Worm (Caenorhabditis elegans) whole organism, L3 larva: ENCODE data around the gene klp-12.
"Not testable (repeated sequence)": the region's sequence is repeated elsewhere in the genome, so short reads cannot be mapped to it uniquely, and the experiment has no call there.

ENCODE experiments used
- R02D3.7 ChIP-seq: fragments of 150-350 bp; optimal IDR thresholded peaks from 2 replicates; lab custom pipeline; 2014; ENCODE audit warnings: missing biosample characterization, missing genetic modification characterization
- aly-2 ChIP-seq: fragments of 150-350 bp; optimal IDR thresholded peaks from 2 replicates; lab custom pipeline; 2014; ENCODE audit warnings: missing biosample characterization, missing genetic modification characterization
- ceh-16 ChIP-seq: sonication (generic microtip); optimal IDR thresholded peaks from 2 replicates; lab custom pipeline; 2017; ENCODE audit warnings: missing biosample characterization, missing genetic modification characterization
- ceh-28 ChIP-seq: fragments of 150-350 bp; optimal IDR thresholded peaks from 2 replicates; lab custom pipeline; 2014; ENCODE audit warnings: missing biosample characterization, missing genetic modification reagents, missing genetic modification characterization
- ceh-82 ChIP-seq: fragments of 150-350 bp; optimal IDR thresholded peaks from 2 replicates; lab custom pipeline; 2014; ENCODE audit warnings: missing biosample characterization, missing genetic modification characterization
- daf-12 ChIP-seq: fragments of 150-350 bp; optimal IDR thresholded peaks from 2 replicates; lab custom pipeline; 2014; ENCODE audit warnings: missing biosample characterization, missing genetic modification reagents, missing genetic modification characterization
- egl-27 ChIP-seq: sonication (generic microtip); optimal IDR thresholded peaks from 4 replicates; lab custom pipeline; 2017; ENCODE audit warnings: missing biosample characterization, missing genetic modification reagents, missing genetic modification characterization
- egl-5 ChIP-seq: fragments of 150-350 bp; optimal IDR thresholded peaks from 2 replicates; lab custom pipeline; 2017; ENCODE audit warnings: missing biosample characterization, missing genetic modification reagents, missing genetic modification characterization, inconsistent platforms
- elt-2 ChIP-seq: sonication (generic microtip); optimal IDR thresholded peaks from 2 replicates; lab custom pipeline; 2016; ENCODE audit warnings: missing genetic modification reagents, mild to moderate bottlenecking, missing genetic modification characterization, missing compliant biosample characterization
- elt-3 ChIP-seq, 3 experiments: fragments of 150-350 bp in 1 of 3; sonication (generic microtip) in 2 of 3; optimal IDR thresholded peaks; 2 replicates in 2 of 3; 4 replicates in 1 of 3; lab custom pipeline; 2014 to 2017; ENCODE audit warnings: missing biosample characterization in 3 of 3, missing genetic modification characterization in 3 of 3
- eor-1 ChIP-seq, 2 experiments: fragments of 150-350 bp; optimal IDR thresholded peaks; 2 replicates each; lab custom pipeline; 2014 to 2018; ENCODE audit warnings: missing biosample characterization in 2 of 2, missing genetic modification characterization in 2 of 2
- fkh-2 ChIP-seq: fragments of 150-350 bp; optimal IDR thresholded peaks from 2 replicates; lab custom pipeline; 2014; ENCODE audit warnings: missing biosample characterization, missing genetic modification reagents, missing genetic modification characterization
- hmg-11 ChIP-seq: sonication (generic microtip); optimal IDR thresholded peaks from 2 replicates; lab custom pipeline; 2016; ENCODE audit warnings: missing genetic modification characterization, missing compliant biosample characterization
- jun-1 ChIP-seq: fragments of 150-350 bp; optimal IDR thresholded peaks from 2 replicates; lab custom pipeline; 2014; ENCODE audit warnings: missing biosample characterization, missing genetic modification reagents, missing genetic modification characterization
- lin-15B ChIP-seq: fragments of 150-350 bp; optimal IDR thresholded peaks from 2 replicates; lab custom pipeline; 2014; ENCODE audit warnings: missing biosample characterization, missing genetic modification characterization
- lin-39 ChIP-seq: fragments of 150-350 bp; optimal IDR thresholded peaks from 2 replicates; lab custom pipeline; 2018; ENCODE audit warnings: missing biosample characterization, missing genetic modification reagents, missing genetic modification characterization
- lsy-12 ChIP-seq: sonication (generic microtip); optimal IDR thresholded peaks from 2 replicates; lab custom pipeline; 2016; ENCODE audit warnings: mild to moderate bottlenecking, missing genetic modification characterization, missing compliant biosample characterization
- mdl-1 ChIP-seq: fragments of 150-350 bp; optimal IDR thresholded peaks from 2 replicates; lab custom pipeline; 2014; ENCODE audit warnings: missing biosample characterization, missing genetic modification characterization
- nhr-11 ChIP-seq: fragments of 150-350 bp; optimal IDR thresholded peaks from 2 replicates; lab custom pipeline; 2014; ENCODE audit warnings: missing biosample characterization, missing genetic modification characterization
- nhr-12 ChIP-seq: fragments of 150-350 bp; optimal IDR thresholded peaks from 2 replicates; lab custom pipeline; 2014; ENCODE audit warnings: missing biosample characterization, missing genetic modification characterization
- nhr-23 ChIP-seq: fragments of 150-350 bp; optimal IDR thresholded peaks from 2 replicates; lab custom pipeline; 2014; ENCODE audit warnings: missing biosample characterization, missing genetic modification reagents, missing genetic modification characterization
- nhr-237 ChIP-seq: fragments of 150-350 bp; optimal IDR thresholded peaks from 2 replicates; lab custom pipeline; 2014; ENCODE audit warnings: missing biosample characterization, missing genetic modification characterization
- nhr-25 ChIP-seq: sonication (generic microtip); optimal IDR thresholded peaks from 2 replicates; lab custom pipeline; 2017; ENCODE audit warnings: missing biosample characterization, missing genetic modification characterization
- nhr-43 ChIP-seq: sonication (generic microtip); optimal IDR thresholded peaks from 2 replicates; lab custom pipeline; 2016; ENCODE audit warnings: mild to moderate bottlenecking, missing genetic modification characterization, missing compliant biosample characterization; ENCODE audit not compliant: poor library complexity, severe bottlenecking
- nhr-67 ChIP-seq: fragments of 150-350 bp; optimal IDR thresholded peaks from 2 replicates; lab custom pipeline; 2014; ENCODE audit warnings: missing biosample characterization, missing genetic modification characterization
- nhr-77 ChIP-seq: fragments of 150-350 bp; optimal IDR thresholded peaks from 2 replicates; lab custom pipeline; 2014; ENCODE audit warnings: missing biosample characterization, missing genetic modification characterization
- pha-4 ChIP-seq: fragments of 150-350 bp; optimal IDR thresholded peaks from 2 replicates; lab custom pipeline; 2014; ENCODE audit warnings: missing biosample characterization, missing genetic modification reagents, missing genetic modification characterization
- pqm-1 ChIP-seq: fragments of 150-350 bp; optimal IDR thresholded peaks from 2 replicates; lab custom pipeline; 2017; ENCODE audit warnings: missing biosample characterization, missing genetic modification characterization, inconsistent platforms
- sea-2 ChIP-seq: fragments of 150-350 bp; sonication (generic microtip); optimal IDR thresholded peaks from 4 replicates; lab custom pipeline; 2014; ENCODE audit warnings: missing biosample characterization, missing genetic modification reagents, missing genetic modification characterization
- snpc-4 ChIP-seq: fragments of 150-350 bp; optimal IDR thresholded peaks from 2 replicates; lab custom pipeline; 2014; ENCODE audit warnings: missing biosample characterization, missing genetic modification characterization
- tbx-2 ChIP-seq: sonication (generic microtip); optimal IDR thresholded peaks from 2 replicates; lab custom pipeline; 2016; ENCODE audit warnings: mild to moderate bottlenecking, missing genetic modification characterization, missing compliant biosample characterization
- unc-39 ChIP-seq: sonication (generic microtip); optimal IDR thresholded peaks from 4 replicates; lab custom pipeline; 2017; ENCODE audit warnings: missing biosample characterization, missing genetic modification characterization
- zag-1 ChIP-seq: fragments of 150-350 bp; optimal IDR thresholded peaks from 2 replicates; lab custom pipeline; 2014; ENCODE audit warnings: missing biosample characterization, missing genetic modification characterization

Gene klp-12

ce11 chrIV:11324741-11325140, 34.9 kb downstream of the klp-12 start, which contains the start of gene his-48:
TSS of gene his-48 (plus strand) at chrIV:11324745.
- not testable (repeated sequence) for TF ChIP-seq egl-27, elt-2, ceh-82 (tag; lab: Kevin White, UChicago)

ce11 chrIV:11323666-11324065, 36.0 kb downstream of the klp-12 start:
- TF ChIP-seq jun-1 (tag; lab: Kevin White, UChicago) (no peak), lsy-12 (tag; lab: Kevin White, UChicago) (no peak), ceh-28 (tag; lab: Kevin White, UChicago) (no peak), fkh-2 (tag; lab: Kevin White, UChicago) (no peak), nhr-43 (tag; lab: Kevin White, UChicago) (no peak), hmg-11 (tag; lab: Kevin White, UChicago) (no peak)
- TF ChIP-seq, all 47 proteins: peak for 0

- TF ChIP-seq unc-39 (tag; lab: Kevin White, UChicago) (no peak), pha-4 (tag; lab: Kevin White, UChicago) (no peak), nhr-11 (tag; lab: Kevin White, UChicago) (no peak), lin-39 (tag; lab: Kevin White, UChicago) (no peak), aly-2 (no peak), egl-27 (tag; lab: Kevin White, UChicago) (no peak)
These were observed 39.2 kb downstream of the klp-12 start, which contains the start of gene edg-1 for ce11 chrIV:11320500-11320899. TSS of gene edg-1 (plus strand) at chrIV:11320800.

ce11 chrIV:11319884-11320362, 39.7 kb downstream of the klp-12 start, which contains the start of gene B0035.18:
TSS of gene B0035.18 (plus strand) at chrIV:11320312.
- TF ChIP-seq nhr-23 (tag; lab: Kevin White, UChicago), result no peak
- no peak for TF ChIP-seq lin-39 (tag; lab: Kevin White, UChicago)
- TF ChIP-seq ceh-16 (tag; lab: Kevin White, UChicago), result no peak
- no peak for TF ChIP-seq nhr-12
- TF ChIP-seq nhr-67 (tag; lab: Kevin White, UChicago), result no peak
- no peak for TF ChIP-seq R02D3.7
- TF ChIP-seq jun-1 (tag; lab: Kevin White, UChicago), result no peak
- TF ChIP-seq lsy-12 (tag; lab: Kevin White, UChicago), result no peak
- no peak for TF ChIP-seq pqm-1
- no peak for TF ChIP-seq nhr-77
- no peak for TF ChIP-seq mdl-1 (tag; lab: Kevin White, UChicago)
- TF ChIP-seq eor-1 (tag; optimal IDR thresholded peaks at IDR 0.05; lab: Kevin White, UChicago), result no peak
- TF ChIP-seq zag-1 (tag; lab: Kevin White, UChicago), result no peak
- TF ChIP-seq fkh-2 (tag; lab: Kevin White, UChicago), result no peak
- TF ChIP-seq elt-2 (tag; lab: Kevin White, UChicago), result no peak
- no peak for TF ChIP-seq elt-3 (tag; optimal IDR thresholded peaks at IDR 0.05; lab: Kevin White, UChicago)
- TF ChIP-seq nhr-237, result no peak
- no peak for TF ChIP-seq daf-12
- no peak for TF ChIP-seq egl-27 (tag; lab: Kevin White, UChicago)
- no peak for TF ChIP-seq sea-2 (GFP tag; lab: Kevin White, UChicago)

- TF ChIP-seq tbx-2, result no peak
- no peak for TF ChIP-seq egl-5 (tag; lab: Kevin White, UChicago)
- TF ChIP-seq eor-1 (tag; optimal IDR thresholded peaks at IDR 0.05; lab: Kevin White, UChicago), result no peak
- no peak for TF ChIP-seq nhr-43 (tag; lab: Kevin White, UChicago)
- TF ChIP-seq ceh-82 (tag; lab: Kevin White, UChicago), result no peak
- TF ChIP-seq nhr-77, result no peak
- no peak for TF ChIP-seq mdl-1 (tag; lab: Kevin White, UChicago)
- no peak for TF ChIP-seq jun-1 (tag; lab: Kevin White, UChicago)
- TF ChIP-seq fkh-2 (tag; lab: Kevin White, UChicago), result no peak
- TF ChIP-seq elt-2 (tag; lab: Kevin White, UChicago), result no peak
- no peak for TF ChIP-seq pha-4 (tag; lab: Kevin White, UChicago)
- no peak for TF ChIP-seq R02D3.7
- TF ChIP-seq zag-1 (tag; lab: Kevin White, UChicago), result no peak
- TF ChIP-seq lin-39 (tag; lab: Kevin White, UChicago), result no peak
- TF ChIP-seq nhr-11 (tag; lab: Kevin White, UChicago), result no peak
- no peak for TF ChIP-seq nhr-25 (tag; lab: Kevin White, UChicago)
- TF ChIP-seq nhr-23 (tag; lab: Kevin White, UChicago), result no peak
- no peak for TF ChIP-seq lin-15B (tag; lab: Kevin White, UChicago)
- no peak for TF ChIP-seq snpc-4 (tag; lab: Kevin White, UChicago)
- TF ChIP-seq unc-39 (tag; lab: Kevin White, UChicago), result no peak
These were observed 42.5 kb downstream of the klp-12 start, which contains the start of gene gspd-1 for ce11 chrIV:11317119-11317518. TSS of gene gspd-1 (plus strand) at chrIV:11317419.
